Fruit fly (Drosophila melanogaster): Measurements from ENCODE around the gene Cp15.

The Cp15 gene

dm6 chr3L:8701697-8702349, 26.5 kb upstream of the Cp15 start (continued):
- TF ChIP-seq CG16779 (tag; optimal IDR thresholded peaks at IDR 0.05): peak; percentile 21
- peak; percentile 33 for TF ChIP-seq Sox15 (GFP tag; optimal IDR thresholded peaks at IDR 0.05)
- TF ChIP-seq Eip93F (GFP tag; optimal IDR thresholded peaks at IDR 0.05): peak; percentile 24
- TF ChIP-seq CG32006 (GFP tag; optimal IDR thresholded peaks at IDR 0.05): no peak
- peak; percentile 9 for TF ChIP-seq vri (GFP tag; optimal IDR thresholded peaks at IDR 0.05)
- no peak for TF ChIP-seq Lpt (GFP tag; optimal IDR thresholded peaks at IDR 0.05)
- TF ChIP-seq OdsH (GFP tag; optimal IDR thresholded peaks at IDR 0.05): peak; percentile 65
- TF ChIP-seq net (GFP tag; optimal IDR thresholded peaks at IDR 0.05): peak; percentile 14
- TF ChIP-seq Hr38 (GFP tag; optimal IDR thresholded peaks at IDR 0.05): no peak
- peak; percentile 13 for TF ChIP-seq CG11762 (GFP tag; optimal IDR thresholded peaks at IDR 0.05; ENCODE audit: insufficient read depth)
- TF ChIP-seq acj6 (GFP tag; optimal IDR thresholded peaks at IDR 0.05): peak; percentile 71
- no peak for TF ChIP-seq salr (GFP tag; optimal IDR thresholded peaks at IDR 0.05)
- TF ChIP-seq Hr4 (GFP tag; optimal IDR thresholded peaks at IDR 0.05): no peak
- TF ChIP-seq fd85E (GFP tag; optimal IDR thresholded peaks at IDR 0.05): no peak
- no peak for TF ChIP-seq dac (GFP tag; optimal IDR thresholded peaks at IDR 0.05)
- TF ChIP-seq CG15336 (GFP tag; IDR thresholded peaks at IDR 0.05): no peak
- peak; percentile 68 for TF ChIP-seq CG3919 (GFP tag; optimal IDR thresholded peaks at IDR 0.05)

dm6 chr3L:8702448-8702847, 25.8 kb upstream of the Cp15 start:
- TF ChIP-seq CG11902 (GFP tag; optimal IDR thresholded peaks at IDR 0.05) (no peak), CG6163 (GFP tag; IDR thresholded peaks at IDR 0.05) (peak; percentile 65), acj6 (GFP tag; optimal IDR thresholded peaks at IDR 0.05) (peak; percentile 56), topi (GFP tag; optimal IDR thresholded peaks at IDR 0.05) (peak; percentile 53), Sox15 (GFP tag; optimal IDR thresholded peaks at IDR 0.05) (no peak), CG1621 (tag; optimal IDR thresholded peaks at IDR 0.05) (peak; percentile 59), pdm3 (GFP tag; optimal IDR thresholded peaks at IDR 0.05) (peak; percentile 60), Hr39 (GFP tag; optimal IDR thresholded peaks at IDR 0.05) (no peak), dsx (GFP tag; optimal IDR thresholded peaks at IDR 0.05; ENCODE audit: poor library complexity, severe bottlenecking) (peak; percentile 9), achi (GFP tag; optimal IDR thresholded peaks at IDR 0.05) (peak; percentile 55), Hr38 (GFP tag; optimal IDR thresholded peaks at IDR 0.05) (no peak), dac (GFP tag; optimal IDR thresholded peaks at IDR 0.05) (no peak), CG6792 (GFP tag; optimal IDR thresholded peaks at IDR 0.05) (peak; percentile 66), CG10631 (GFP tag; optimal IDR thresholded peaks at IDR 0.05) (peak; percentile 67), Blimp-1 (GFP tag; optimal IDR thresholded peaks at IDR 0.05) (peak; percentile 68), CG3919 (GFP tag; optimal IDR thresholded peaks at IDR 0.05) (peak; percentile 66), CG8632 (GFP tag; optimal IDR thresholded peaks at IDR 0.05) (peak; percentile 78), CG16779 (tag; optimal IDR thresholded peaks at IDR 0.05) (peak; percentile 36), CG34406 (GFP tag; optimal IDR thresholded peaks at IDR 0.05) (peak; percentile 73), CG32006 (GFP tag; optimal IDR thresholded peaks at IDR 0.05) (peak; percentile 28), Eip78C (GFP tag) (peak; percentile 89), Ets21C (GFP tag; optimal IDR thresholded peaks at IDR 0.05) (peak; percentile 1), Eip75B (GFP tag; optimal IDR thresholded peaks at IDR 0.05) (peak; percentile 44), cyc (GFP tag; optimal IDR thresholded peaks at IDR 0.05) (peak; percentile 33), lz (GFP tag; optimal IDR thresholded peaks at IDR 0.05) (peak; percentile 51), Sox102F (GFP tag; optimal IDR thresholded peaks at IDR 0.05) (peak; percentile 64), Gug (GFP tag; IDR thresholded peaks at IDR 0.05) (no peak), eg (GFP tag; IDR thresholded peaks at IDR 0.05) (peak; percentile 52; the same call in 1 of the 3 replicates), CG10669 (GFP tag; optimal IDR thresholded peaks at IDR 0.05) (peak; percentile 62), esn (GFP tag; optimal IDR thresholded peaks at IDR 0.05) (peak; percentile 68), CG8119 (GFP tag; IDR thresholded peaks at IDR 0.05) (peak; percentile 45; the same call in 2 of the 3 replicates), fkh (GFP tag; optimal IDR thresholded peaks at IDR 0.05) (peak; percentile 50), CG15336 (GFP tag; IDR thresholded peaks at IDR 0.05) (no peak), CG6808 (GFP tag; optimal IDR thresholded peaks at IDR 0.05) (peak; percentile 67), CG3032 (tag; optimal IDR thresholded peaks at IDR 0.05) (peak; percentile 46), Eip93F (GFP tag; optimal IDR thresholded peaks at IDR 0.05) (no peak), CG7368 (GFP tag; optimal IDR thresholded peaks at IDR 0.05) (peak; percentile 66), CG31627 (GFP tag; optimal IDR thresholded peaks at IDR 0.05) (no peak), salr (GFP tag; optimal IDR thresholded peaks at IDR 0.05) (peak; percentile 19 to 40), CG6276 (GFP tag; optimal IDR thresholded peaks at IDR 0.05) (peak; percentile 37), vri (GFP tag; optimal IDR thresholded peaks at IDR 0.05) (peak; percentile 88)
